Fruit fly (Drosophila melanogaster) whole organism, embryonic: ENCODE measurements around the gene Spc25.

Experiments used
- CG14014 ChIP-seq: fragments of 200-800 bp; sonication (Bioruptor generic); IDR thresholded peaks from 2 replicates; pipeline ENCODE4 v1.3.6; 2022; ENCODE audit warnings: missing biosample characterization, missing genetic modification characterization
- CG17385 ChIP-seq: fragments of 200-800 bp; sonication (Bioruptor generic); optimal IDR thresholded peaks from 3 replicates; lab custom pipeline; 2018; ENCODE audit warnings: missing biosample characterization, mild to moderate bottlenecking, missing genetic modification characterization
- CG3838 ChIP-seq: fragments of 200-800 bp; sonication (Bioruptor generic); optimal IDR thresholded peaks from 3 replicates; lab custom pipeline; 2016; ENCODE audit warnings: missing biosample characterization, missing genetic modification characterization
- CG4424 ChIP-seq: fragments of 200-800 bp; sonication (Bioruptor generic); optimal IDR thresholded peaks from 3 replicates; lab custom pipeline; 2016; ENCODE audit warnings: missing biosample characterization, missing genetic modification characterization
- CG6175 ChIP-seq: fragments of 200-800 bp; sonication (Bioruptor generic); IDR thresholded peaks from 3 replicates; pipeline ENCODE4 v1.3.6; 2022; ENCODE audit warnings: missing biosample characterization, missing genetic modification characterization
- CG7556 ChIP-seq: fragments of 200-800 bp; sonication (Bioruptor generic); optimal IDR thresholded peaks from 2 replicates; lab custom pipeline; 2017; ENCODE audit warnings: missing biosample characterization, mild to moderate bottlenecking, missing genetic modification characterization
- CG8281 ChIP-seq: fragments of 200-800 bp; sonication (Bioruptor generic); optimal IDR thresholded peaks from 2 replicates; lab custom pipeline; 2018; ENCODE audit warnings: missing biosample characterization, mild to moderate bottlenecking, missing genetic modification characterization, moderate library complexity
- Eip74EF ChIP-seq, 2 experiments: fragments of 200-800 bp in 1 of 2; fragments of >200 bp in 1 of 2; sonication (Bioruptor generic) in 1 of 2; optimal IDR thresholded peaks; 2 replicates each; lab custom pipeline; 2017 to 2019; ENCODE audit warnings: missing biosample characterization in 2 of 2, missing genetic modification characterization in 2 of 2, mild to moderate bottlenecking in 1 of 2, moderate library complexity in 1 of 2
- Nf-YA ChIP-seq: fragments of 200-800 bp; sonication (Bioruptor generic); IDR thresholded peaks from 2 replicates; pipeline ENCODE4 v1.3.6; 2022; ENCODE audit warnings: missing biosample characterization, missing genetic modification characterization
- da ChIP-seq: fragments of 200-800 bp; sonication (Bioruptor generic); optimal IDR thresholded peaks from 2 replicates; lab custom pipeline; 2016; ENCODE audit warnings: missing biosample characterization, missing genetic modification characterization
- emc ChIP-seq: fragments of 200-800 bp; sonication (Bioruptor generic); optimal IDR thresholded peaks from 2 replicates; lab custom pipeline; 2016; ENCODE audit warnings: missing biosample characterization, missing genetic modification characterization
- gfzf ChIP-seq: fragments of 200-800 bp; sonication (Bioruptor generic); optimal IDR thresholded peaks from 2 replicates; lab custom pipeline; 2016; ENCODE audit warnings: missing biosample characterization, mild to moderate bottlenecking, missing genetic modification characterization, moderate library complexity
- mam ChIP-seq: fragments of 200-800 bp; sonication (Bioruptor generic); optimal IDR thresholded peaks from 3 replicates; lab custom pipeline; 2016; ENCODE audit warnings: missing biosample characterization, missing genetic modification characterization
- nmo ChIP-seq: fragments of 200-800 bp; sonication (Bioruptor generic); optimal IDR thresholded peaks from 2 replicates; lab custom pipeline; 2018; ENCODE audit warnings: missing biosample characterization, mild to moderate bottlenecking, missing genetic modification characterization, moderate library complexity

DNA sequence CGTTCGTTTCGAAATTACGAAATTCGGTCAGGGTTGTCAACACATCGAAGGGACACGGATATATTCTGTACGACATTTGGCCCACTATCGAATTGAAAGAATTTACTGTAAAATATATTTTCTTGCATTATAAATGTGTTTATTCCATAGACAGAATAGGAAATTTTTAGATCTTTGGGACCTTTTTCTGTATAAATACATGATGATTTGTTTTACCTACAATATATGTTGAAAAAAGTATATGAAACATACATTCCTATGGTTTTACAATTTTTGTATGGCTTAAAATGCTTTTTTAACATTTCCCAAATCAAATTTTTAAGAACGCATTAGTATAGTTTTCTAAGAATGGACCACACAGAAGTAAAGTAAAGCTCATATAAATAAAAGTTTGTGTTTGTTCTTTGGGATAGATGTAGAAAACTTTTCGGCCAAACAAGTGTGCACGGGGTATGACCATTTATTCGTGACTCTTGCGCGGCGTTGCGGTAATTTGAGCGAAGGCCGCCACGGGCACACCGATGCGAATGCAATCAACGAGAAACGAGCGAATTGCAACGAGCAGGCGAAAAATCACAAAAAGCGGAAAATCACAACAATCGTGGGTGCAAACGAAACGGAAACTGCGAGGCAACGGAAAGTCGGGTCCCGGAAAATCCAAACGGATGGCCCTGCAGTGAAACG is 36.1 kb downstream of the Spc25 start, which contains the start of the genes CG17327, CG44194 and CG7518:
- TF ChIP-seq Nf-YA (GFP tag; lab: Robert Waterston, UW) (no peak), nmo (peak; percentile 45), CG3838 (no peak), CG14014 (GFP tag; lab: Robert Waterston, UW) (no peak), CG6175 (GFP tag; lab: Robert Waterston, UW) (no peak), Eip74EF (GFP tag; optimal IDR thresholded peaks at IDR 0.05; lab: Kevin White, UChicago) (no peak), CG4424 (GFP tag; lab: Kevin White, UChicago) (no peak), da (GFP tag; lab: Kevin White, UChicago) (no peak), gfzf (GFP tag; lab: Kevin White, UChicago) (peak; percentile 93), mam (GFP tag; lab: Kevin White, UChicago) (peak; percentile 27), CG8281 (no peak), CG7556 (no peak), emc (no peak), CG17385 (no peak)
